Worm (Caenorhabditis elegans) whole organism, L1 larva: Measurements from ENCODE around the gene F48C5.2.

Experiments used
- ama-1 ChIP-seq: fragments of 150-350 bp; optimal IDR thresholded peaks from 2 replicates; lab custom pipeline; 2014
- pqm-1 ChIP-seq: sonication (generic microtip); optimal IDR thresholded peaks from 3 replicates; lab custom pipeline; 2017; ENCODE audit warnings: missing biosample characterization, missing genetic modification characterization
- skn-1 ChIP-seq: fragments of 150-350 bp; optimal IDR thresholded peaks from 2 replicates; lab custom pipeline; 2014; ENCODE audit warnings: missing biosample characterization, missing genetic modification characterization
- zag-1 ChIP-seq: fragments of 150-350 bp; optimal IDR thresholded peaks from 2 replicates; lab custom pipeline; 2014; ENCODE audit warnings: missing biosample characterization, missing genetic modification characterization

ce11 chrX:11419988-11420387 lies 34.1 kb downstream of the F48C5.2 start, which contains the start of gene F46C3.6:
- TF ChIP-seq pqm-1 (no peak), zag-1 (tag; lab: Kevin White, UChicago) (no peak), ama-1 (lab: Kevin White, UChicago) (no peak), skn-1 (tag; lab: Kevin White, UChicago) (no peak)
